Worm (Caenorhabditis elegans) whole organism, L4 larva: ENCODE results near the gene C06A6.4.

ENCODE experiments used
- egl-27 ChIP-seq: sonication (generic microtip); optimal IDR thresholded peaks from 3 replicates; lab custom pipeline; 2017; ENCODE audit warnings: missing biosample characterization, missing genetic modification reagents, missing genetic modification characterization
- lin-13 ChIP-seq: fragments of 150-350 bp; optimal IDR thresholded peaks from 2 replicates; lab custom pipeline; 2014; ENCODE audit warnings: missing biosample characterization, missing genetic modification reagents, missing genetic modification characterization
- nhr-76 ChIP-seq: fragments of 150-350 bp; optimal IDR thresholded peaks from 2 replicates; lab custom pipeline; 2014; ENCODE audit warnings: missing biosample characterization, missing genetic modification characterization
- nhr-77 ChIP-seq: fragments of 150-350 bp; optimal IDR thresholded peaks from 2 replicates; lab custom pipeline; 2014; ENCODE audit warnings: missing biosample characterization, missing genetic modification characterization
- unc-39 ChIP-seq: sonication (generic microtip); optimal IDR thresholded peaks from 2 replicates; lab custom pipeline; 2017; ENCODE audit warnings: missing biosample characterization, missing genetic modification characterization

ce11 chrIV:7850329-7850728, 21.2 kb upstream of the C06A6.4 start:
- TF ChIP-seq nhr-77 (tag; lab: Kevin White, UChicago), result no peak
- no peak for TF ChIP-seq lin-13 (GFP tag; lab: Kevin White, UChicago)
- no peak for TF ChIP-seq nhr-76
- TF ChIP-seq egl-27 (tag; lab: Kevin White, UChicago), result no peak
- TF ChIP-seq unc-39 (tag; lab: Kevin White, UChicago), result no peak
